Worm (Caenorhabditis elegans) whole organism, L4 larva: ENCODE measurements around the gene rpc-2.

Source experiments
- F26F4.8 ChIP-seq: fragments of 200-800 bp; sonication (Bioruptor generic); conservative IDR thresholded peaks from 2 replicates; pipeline ENCODE4 v1.3.6; 2022; ENCODE audit warnings: missing genetic modification characterization, missing compliant biosample characterization
- F37D6.2 ChIP-seq: sonication (generic microtip); optimal IDR thresholded peaks from 2 replicates; lab custom pipeline; 2016; ENCODE audit warnings: mild to moderate bottlenecking, missing genetic modification characterization, missing compliant biosample characterization
- R02D3.7 ChIP-seq: fragments of 150-350 bp; sonication (generic microtip); optimal IDR thresholded peaks from 3 replicates; lab custom pipeline; 2014; ENCODE audit warnings: missing biosample characterization, missing genetic modification characterization
- T26A8.4 ChIP-seq: fragments of 200-800 bp; sonication (Bioruptor generic); IDR thresholded peaks from 2 replicates; pipeline ENCODE4 v1.3.6; 2022; ENCODE audit warnings: missing genetic modification characterization, missing compliant biosample characterization
- Y105C5A.15 ChIP-seq: fragments of 200-800 bp; sonication (Bioruptor generic); IDR thresholded peaks from 2 replicates; pipeline ENCODE4 v1.3.6; 2022; ENCODE audit warnings: missing genetic modification characterization, missing compliant biosample characterization
- arid-1 ChIP-seq: fragments of 200-800 bp; sonication (Bioruptor generic); conservative IDR thresholded peaks from 2 replicates; pipeline ENCODE4 v1.3.6; 2022; ENCODE audit warnings: missing genetic modification reagents, missing genetic modification characterization, missing compliant biosample characterization
- ceh-20 ChIP-seq: fragments of 200-800 bp; sonication (Bioruptor generic); IDR thresholded peaks from 2 replicates; pipeline ENCODE4 v1.3.6; 2022; ENCODE audit warnings: missing genetic modification reagents, missing genetic modification characterization, missing compliant biosample characterization
- ceh-28 ChIP-seq: fragments of 150-350 bp; optimal IDR thresholded peaks from 2 replicates; lab custom pipeline; 2014; ENCODE audit warnings: missing biosample characterization, missing genetic modification reagents, missing genetic modification characterization
- ceh-32 ChIP-seq: sonication (generic microtip); optimal IDR thresholded peaks from 2 replicates; lab custom pipeline; 2016; ENCODE audit warnings: mild to moderate bottlenecking, missing genetic modification characterization, missing compliant biosample characterization; ENCODE audit not compliant: poor library complexity
- ceh-62 ChIP-seq: sonication (generic microtip); optimal IDR thresholded peaks from 2 replicates; lab custom pipeline; 2017; ENCODE audit warnings: missing biosample characterization, missing genetic modification characterization
- ceh-82 ChIP-seq: sonication (generic microtip); optimal IDR thresholded peaks from 2 replicates; lab custom pipeline; 2017; ENCODE audit warnings: missing biosample characterization, missing genetic modification characterization
- ces-1 ChIP-seq: fragments of 150-350 bp; sonication (generic microtip); optimal IDR thresholded peaks from 4 replicates; lab custom pipeline; 2014; ENCODE audit warnings: missing biosample characterization, missing genetic modification reagents, missing genetic modification characterization
- ctbp-1 ChIP-seq: fragments of 200-800 bp; sonication (Bioruptor generic); IDR thresholded peaks from 2 replicates; pipeline ENCODE4 v1.3.6; 2022; ENCODE audit warnings: missing genetic modification reagents, missing genetic modification characterization, missing compliant biosample characterization
- daf-19 ChIP-seq: fragments of 200-800 bp; sonication (Bioruptor generic); conservative IDR thresholded peaks from 2 replicates; pipeline ENCODE4 v1.3.6; 2022; ENCODE audit warnings: missing genetic modification characterization, missing compliant biosample characterization
- daf-8 ChIP-seq: fragments of 200-800 bp; sonication (Bioruptor generic); IDR thresholded peaks from 2 replicates; pipeline ENCODE4 v1.3.6; 2022; ENCODE audit warnings: missing genetic modification characterization, missing compliant biosample characterization
- dmd-6 ChIP-seq: fragments of 200-800 bp; sonication (Bioruptor generic); IDR thresholded peaks from 2 replicates; pipeline ENCODE4 v1.3.6; 2022; ENCODE audit warnings: missing genetic modification reagents, missing genetic modification characterization, missing compliant biosample characterization
- dmd-8 ChIP-seq: fragments of 200-800 bp; sonication (Bioruptor generic); IDR thresholded peaks from 2 replicates; pipeline ENCODE4 v1.3.6; 2022; ENCODE audit warnings: missing genetic modification characterization, missing compliant biosample characterization
- egl-27 ChIP-seq: sonication (generic microtip); optimal IDR thresholded peaks from 3 replicates; lab custom pipeline; 2017; ENCODE audit warnings: missing biosample characterization, missing genetic modification reagents, missing genetic modification characterization
- egl-43 ChIP-seq: fragments of 200-800 bp; sonication (Bioruptor generic); IDR thresholded peaks from 2 replicates; pipeline ENCODE4 v1.3.6; 2022; ENCODE audit warnings: missing genetic modification reagents, missing genetic modification characterization, missing compliant biosample characterization
- fos-1 ChIP-seq: fragments of 150-350 bp; optimal IDR thresholded peaks from 2 replicates; lab custom pipeline; 2014; ENCODE audit warnings: missing biosample characterization, missing genetic modification characterization
- hlh-30 ChIP-seq: sonication (generic microtip); optimal IDR thresholded peaks from 2 replicates; lab custom pipeline; 2017; ENCODE audit warnings: antibody characterized with exemption, mild to moderate bottlenecking, missing genetic modification characterization, missing compliant biosample characterization; ENCODE audit not compliant: insufficient read depth
- hmg-1.1 ChIP-seq: fragments of 200-800 bp; sonication (Bioruptor generic); IDR thresholded peaks from 2 replicates; pipeline ENCODE4 v1.3.6; 2022; ENCODE audit warnings: missing genetic modification reagents, missing genetic modification characterization, missing compliant biosample characterization
- lim-7 ChIP-seq: fragments of 200-800 bp; sonication (Bioruptor generic); IDR thresholded peaks from 2 replicates; pipeline ENCODE4 v1.3.6; 2022; ENCODE audit warnings: missing genetic modification characterization, missing compliant biosample characterization
- lin-1 ChIP-seq: fragments of 200-800 bp; sonication (Bioruptor generic); IDR thresholded peaks from 2 replicates; pipeline ENCODE4 v1.3.6; 2022; ENCODE audit warnings: missing genetic modification reagents, missing genetic modification characterization, missing compliant biosample characterization
- lin-13 ChIP-seq: fragments of 150-350 bp; optimal IDR thresholded peaks from 2 replicates; lab custom pipeline; 2014; ENCODE audit warnings: missing biosample characterization, missing genetic modification reagents, missing genetic modification characterization
- lin-15B ChIP-seq: fragments of 150-350 bp; sonication (generic microtip); optimal IDR thresholded peaks from 3 replicates; lab custom pipeline; 2014; ENCODE audit warnings: missing biosample characterization, missing genetic modification characterization
- lin-38 ChIP-seq: fragments of 200-800 bp; sonication (Bioruptor generic); IDR thresholded peaks from 2 replicates; pipeline ENCODE4 v1.3.6; 2022; ENCODE audit warnings: missing genetic modification reagents, missing genetic modification characterization, missing compliant biosample characterization
- lir-3 ChIP-seq: sonication (generic microtip); optimal IDR thresholded peaks from 2 replicates; lab custom pipeline; 2016; ENCODE audit warnings: mild to moderate bottlenecking, missing genetic modification characterization, missing compliant biosample characterization
- lsy-2 ChIP-seq, 2 experiments: fragments of 150-350 bp in 1 of 2; sonication (generic microtip) in 1 of 2; optimal IDR thresholded peaks; 2 replicates each; lab custom pipeline; 2014 to 2017; ENCODE audit warnings: missing biosample characterization in 2 of 2, missing genetic modification characterization in 2 of 2
- madf-9 ChIP-seq: fragments of 200-800 bp; sonication (Bioruptor generic); conservative IDR thresholded peaks from 2 replicates; pipeline ENCODE4 v1.3.6; 2022; ENCODE audit warnings: missing genetic modification reagents, missing genetic modification characterization, missing compliant biosample characterization
- mdt-29 ChIP-seq: fragments of 200-800 bp; sonication (Bioruptor generic); IDR thresholded peaks from 2 replicates; pipeline ENCODE4 v1.3.6; 2022; ENCODE audit warnings: missing genetic modification reagents, missing genetic modification characterization, missing compliant biosample characterization
- mep-1 ChIP-seq: fragments of 150-350 bp; sonication (generic microtip); optimal IDR thresholded peaks from 3 replicates; lab custom pipeline; 2014; ENCODE audit warnings: missing biosample characterization, missing genetic modification characterization
- mes-2 ChIP-seq: sonication (generic microtip); optimal IDR thresholded peaks from 2 replicates; lab custom pipeline; 2016; ENCODE audit warnings: missing genotype, mild to moderate bottlenecking, missing genetic modification characterization, missing compliant biosample characterization; ENCODE audit not compliant: poor library complexity, severe bottlenecking
- mxl-2 ChIP-seq: fragments of 200-800 bp; sonication (Bioruptor generic); conservative IDR thresholded peaks from 2 replicates; pipeline ENCODE4 v1.3.6; 2022; ENCODE audit warnings: missing genetic modification reagents, missing genetic modification characterization, missing compliant biosample characterization
- mxl-3 ChIP-seq: fragments of 200-800 bp; sonication (Bioruptor generic); optimal IDR thresholded peaks from 2 replicates; lab custom pipeline; 2018; ENCODE audit warnings: mild to moderate bottlenecking, missing genetic modification characterization, missing compliant biosample characterization
- nhr-102 ChIP-seq: sonication (generic microtip); optimal IDR thresholded peaks from 2 replicates; lab custom pipeline; 2016; ENCODE audit warnings: mild to moderate bottlenecking, missing genetic modification characterization, moderate library complexity, missing compliant biosample characterization
- nhr-41 ChIP-seq: fragments of 200-800 bp; sonication (Bioruptor generic); IDR thresholded peaks from 2 replicates; pipeline ENCODE4 v1.3.6; 2022; ENCODE audit warnings: missing genetic modification reagents, missing genetic modification characterization, missing compliant biosample characterization
- nhr-42 ChIP-seq: fragments of 200-800 bp; sonication (Bioruptor generic); IDR thresholded peaks from 2 replicates; pipeline ENCODE4 v1.3.6; 2022; ENCODE audit warnings: missing genetic modification characterization, missing compliant biosample characterization
- nhr-6 ChIP-seq: fragments of 150-350 bp; optimal IDR thresholded peaks from 2 replicates; lab custom pipeline; 2014; ENCODE audit warnings: missing biosample characterization, missing genetic modification characterization
- nhr-77 ChIP-seq: fragments of 150-350 bp; optimal IDR thresholded peaks from 2 replicates; lab custom pipeline; 2014; ENCODE audit warnings: missing biosample characterization, missing genetic modification characterization
- php-3 ChIP-seq: fragments of 200-800 bp; sonication (Bioruptor generic); IDR thresholded peaks from 2 replicates; pipeline ENCODE4 v1.3.6; 2022; ENCODE audit warnings: missing genetic modification reagents, missing genetic modification characterization, missing compliant biosample characterization
- pqm-1 ChIP-seq: sonication (generic microtip); optimal IDR thresholded peaks from 2 replicates; lab custom pipeline; 2017; ENCODE audit warnings: missing biosample characterization, missing genetic modification characterization
- rbr-2 ChIP-seq: sonication (generic microtip); optimal IDR thresholded peaks from 2 replicates; lab custom pipeline; 2016; ENCODE audit warnings: missing genotype, missing genetic modification characterization, missing compliant biosample characterization
- sdz-12 ChIP-seq: fragments of 200-800 bp; sonication (Bioruptor generic); optimal IDR thresholded peaks from 2 replicates; lab custom pipeline; 2018; ENCODE audit warnings: mild to moderate bottlenecking, missing genetic modification characterization, missing compliant biosample characterization
- skn-1 ChIP-seq: fragments of 150-350 bp; optimal IDR thresholded peaks from 2 replicates; lab custom pipeline; 2014; ENCODE audit warnings: missing biosample characterization, missing genetic modification characterization
- spr-1 ChIP-seq: sonication (generic microtip); optimal IDR thresholded peaks from 2 replicates; lab custom pipeline; 2016; ENCODE audit warnings: mild to moderate bottlenecking, missing genetic modification characterization, missing compliant biosample characterization
- spr-3 ChIP-seq: fragments of 200-800 bp; sonication (Bioruptor generic); optimal IDR thresholded peaks from 2 replicates; lab custom pipeline; 2018; ENCODE audit warnings: mild to moderate bottlenecking, missing genetic modification characterization, missing compliant biosample characterization
- tra-1 ChIP-seq: fragments of 200-800 bp; sonication (Bioruptor generic); IDR thresholded peaks from 2 replicates; pipeline ENCODE4 v1.3.6; 2022; ENCODE audit warnings: missing genetic modification reagents, missing genetic modification characterization, missing compliant biosample characterization
- unc-39 ChIP-seq: sonication (generic microtip); optimal IDR thresholded peaks from 2 replicates; lab custom pipeline; 2017; ENCODE audit warnings: missing biosample characterization, missing genetic modification characterization
- unc-62 ChIP-seq, 3 experiments: fragments of 150-350 bp in 1 of 3; sonication (generic microtip); optimal IDR thresholded peaks in 2 of 3; peaks in 1 of 3; 1 replicate in 1 of 3; 2 replicates in 2 of 3; lab custom pipeline; 2014 to 2017; ENCODE audit warnings: missing biosample characterization in 3 of 3, missing genetic modification characterization in 3 of 3, missing genetic modification reagents in 3 of 3, missing genotype in 1 of 3
- vab-7 ChIP-seq: fragments of 200-800 bp; sonication (Bioruptor generic); IDR thresholded peaks from 2 replicates; pipeline ENCODE4 v1.3.6; 2022; ENCODE audit warnings: missing genetic modification reagents, missing genetic modification characterization, missing compliant biosample characterization

rpc-2 gene

ce11 chrIII:5601999-5602398, 44.8 kb downstream of the rpc-2 start (continued):
- TF ChIP-seq lsy-2 (tag; optimal IDR thresholded peaks at IDR 0.05; lab: Kevin White, UChicago) = peak in 1 of 2 experiments; percentile 76
- peak; percentile 68 for TF ChIP-seq dmd-6
- peak; percentile 91; the same call in 1 of the 2 replicates for TF ChIP-seq Y105C5A.15 (GFP tag; lab: Robert Waterston, UW)
- peak; percentile 54 for TF ChIP-seq spr-3
- TF ChIP-seq F26F4.8 (GFP tag; lab: Robert Waterston, UW) = peak; percentile 87
- peak; percentile 27 for TF ChIP-seq R02D3.7 (tag; lab: Kevin White, UChicago)
- peak; percentile 75; the same call in 1 of the 2 replicates for TF ChIP-seq mdt-29 (GFP tag; lab: Robert Waterston, UW)
- TF ChIP-seq ctbp-1 = peak; percentile 85
- TF ChIP-seq T26A8.4 (GFP tag; lab: Robert Waterston, UW) = peak; percentile 90
- TF ChIP-seq arid-1 (GFP tag; lab: Robert Waterston, UW) = peak; percentile 94
- TF ChIP-seq dmd-8 = peak; percentile 98
- TF ChIP-seq hmg-1.1 (GFP tag; lab: Robert Waterston, UW) = peak; percentile 81
- peak; percentile 79 for TF ChIP-seq mxl-3
- peak; percentile 86 for TF ChIP-seq madf-9
- peak; percentile 88 for TF ChIP-seq tra-1 (GFP tag; lab: Robert Waterston, UW)
- TF ChIP-seq lin-1 (GFP tag; lab: Robert Waterston, UW) = peak; percentile 90
- TF ChIP-seq rbr-2 (tag; lab: Kevin White, UChicago) = peak; percentile 76
- TF ChIP-seq skn-1 (tag; lab: Kevin White, UChicago) = no peak
- TF ChIP-seq nhr-41 (GFP tag; lab: Robert Waterston, UW) = peak; percentile 73; the same call in 1 of the 2 replicates
- TF ChIP-seq ces-1 = no peak
- peak; percentile 64; the same call in 1 of the 2 replicates for TF ChIP-seq php-3
- TF ChIP-seq ceh-20 (GFP tag; lab: Robert Waterston, UW) = peak; percentile 72
- peak; percentile 81 for TF ChIP-seq sdz-12 (GFP tag; lab: Kevin White, UChicago)
- peak; percentile 87 for TF ChIP-seq lin-38 (GFP tag; lab: Robert Waterston, UW)
- no peak for TF ChIP-seq fos-1
- TF ChIP-seq lin-15B (tag; lab: Kevin White, UChicago) = no peak
- TF ChIP-seq mep-1 = peak; percentile 86
- no peak for TF ChIP-seq ceh-82 (tag; lab: Kevin White, UChicago)
- no peak for TF ChIP-seq unc-62 (GFP tag; optimal IDR thresholded peaks at IDR 0.05 in 1 of 2; lab: Kevin White, UChicago)
- TF ChIP-seq unc-62 (tag; optimal IDR thresholded peaks at IDR 0.05; lab: Kevin White, UChicago) = no peak
- no peak for TF ChIP-seq ceh-28
- TF ChIP-seq egl-27 (tag; lab: Kevin White, UChicago) = no peak
- no peak for TF ChIP-seq ceh-32
- TF ChIP-seq egl-43 (GFP tag; lab: Robert Waterston, UW) = peak; percentile 94
- 0 out of 2 replicates have a peak, but pooled peaks have one; percentile 46 for TF ChIP-seq mxl-2 (GFP tag; lab: Robert Waterston, UW)
- no peak for TF ChIP-seq pqm-1
- TF ChIP-seq nhr-77 (tag; lab: Kevin White, UChicago) = peak; percentile 49
- peak; percentile 37 for TF ChIP-seq hlh-30 (tag; lab: Kevin White, UChicago)
- peak; percentile 87 for TF ChIP-seq vab-7 (GFP tag; lab: Robert Waterston, UW)
- no peak for TF ChIP-seq unc-39 (tag; lab: Kevin White, UChicago)
- TF ChIP-seq daf-19 (GFP tag; lab: Robert Waterston, UW) = peak; percentile 42; the same call in 1 of the 2 replicates
- peak; percentile 86 for TF ChIP-seq lin-13 (GFP tag; lab: Kevin White, UChicago)
- TF ChIP-seq nhr-42 (GFP tag; lab: Robert Waterston, UW) = peak; percentile 88
- TF ChIP-seq daf-8 = no peak
- no peak for TF ChIP-seq ceh-62 (tag; lab: Kevin White, UChicago)
- peak; percentile 31 for TF ChIP-seq F37D6.2 (tag; lab: Kevin White, UChicago)
- peak; percentile 37 for TF ChIP-seq spr-1 (tag; lab: Kevin White, UChicago)
- TF ChIP-seq lim-7 (GFP tag; lab: Robert Waterston, UW) = peak; percentile 96
- peak; percentile 73 for TF ChIP-seq lir-3 (tag; lab: Kevin White, UChicago)
- peak; percentile 58 for TF ChIP-seq nhr-6 (tag; lab: Kevin White, UChicago)
- TF ChIP-seq nhr-102 = peak; percentile 79
- peak; percentile 92 for TF ChIP-seq mes-2
